Fruit fly (Drosophila melanogaster): Measurements from ENCODE around the gene CG15386.

CG15386 gene

dm6 chr2L:2171366-2172078, 45.5 kb downstream of the CG15386 start (continued):
- TF ChIP-seq CG7271 (tag; optimal IDR thresholded peaks at IDR 0.05) (no peak), bsh (GFP tag; optimal IDR thresholded peaks at IDR 0.05) (no peak), MBD-R2 (GFP tag; IDR thresholded peaks at IDR 0.05) (no peak), pfk (GFP tag; optimal IDR thresholded peaks at IDR 0.05) (no peak), gfzf (GFP tag; optimal IDR thresholded peaks at IDR 0.05) (no peak), CG7372 (GFP tag; IDR thresholded peaks at IDR 0.05) (no peak), mam (GFP tag; optimal IDR thresholded peaks at IDR 0.05) (no peak), zen (tag; optimal IDR thresholded peaks at IDR 0.05) (no peak), seq (GFP tag; IDR thresholded peaks at IDR 0.05) (no peak), ap (GFP tag; IDR thresholded peaks at IDR 0.05) (no peak), CG5245 (GFP tag; optimal IDR thresholded peaks at IDR 0.05) (no peak), sna (GFP tag; IDR thresholded peaks at IDR 0.05; ENCODE audit: partially characterized antibody) (no peak), CG16779 (GFP tag; IDR thresholded peaks at IDR 0.05) (no peak), lbe (GFP tag; optimal IDR thresholded peaks at IDR 0.05) (peak; percentile 35), CG10321 (GFP tag; IDR thresholded peaks at IDR 0.05) (no peak), CHES-1-like (GFP tag; optimal IDR thresholded peaks at IDR 0.05) (no peak), CG4282 (GFP tag; optimal IDR thresholded peaks at IDR 0.05) (no peak), CG4854 (GFP tag; optimal IDR thresholded peaks at IDR 0.05) (no peak), CG4730 (GFP tag; IDR thresholded peaks at IDR 0.05) (no peak), Nf-YC (tag; optimal IDR thresholded peaks at IDR 0.05) (peak; percentile 49), amos (GFP tag; IDR thresholded peaks at IDR 0.05; ENCODE audit: partially characterized antibody) (no peak), Hmr (GFP tag; optimal IDR thresholded peaks at IDR 0.05) (peak; percentile 43), peb (GFP tag; IDR thresholded peaks at IDR 0.05) (no peak), pros (GFP tag; optimal IDR thresholded peaks at IDR 0.05) (no peak), ATbp (GFP tag; optimal IDR thresholded peaks at IDR 0.05) (peak; percentile 25), gcm (GFP tag; optimal IDR thresholded peaks at IDR 0.05) (no peak), zf30C (GFP tag; optimal IDR thresholded peaks at IDR 0.05) (no peak), CG16863 (GFP tag; optimal IDR thresholded peaks at IDR 0.05) (no peak), CG11695 (GFP tag; IDR thresholded peaks at IDR 0.05) (no peak), pita (GFP tag; optimal IDR thresholded peaks at IDR 0.05) (no peak), salm (tag; optimal IDR thresholded peaks at IDR 0.05) (peak; percentile 44), sim (GFP tag; IDR thresholded peaks at IDR 0.05) (no peak), CG15514 (GFP tag; optimal IDR thresholded peaks at IDR 0.05) (peak; percentile 26), pnt (GFP tag; optimal IDR thresholded peaks at IDR 0.05) (no peak), da (GFP tag; optimal IDR thresholded peaks at IDR 0.05) (no peak), Rfx (GFP tag; IDR thresholded peaks at IDR 0.05) (no peak), CG8478 (optimal IDR thresholded peaks at IDR 0.05) (no peak), stc (GFP tag; IDR thresholded peaks at IDR 0.05) (no peak), C15 (GFP tag; IDR thresholded peaks at IDR 0.05) (no peak), lilli (GFP tag; optimal IDR thresholded peaks at IDR 0.05) (no peak), H15 (GFP tag; IDR thresholded peaks at IDR 0.05) (no peak), sd (tag; optimal IDR thresholded peaks at IDR 0.05) (peak; percentile 88), CG8924 (tag; optimal IDR thresholded peaks at IDR 0.05) (no peak), jumu (GFP tag; optimal IDR thresholded peaks at IDR 0.05) (no peak), CG11247 (GFP tag; IDR thresholded peaks at IDR 0.05) (no peak), CG11085 (GFP tag; IDR thresholded peaks at IDR 0.05) (no peak), Scr (GFP tag; IDR thresholded peaks at IDR 0.05; ENCODE audit: partially characterized antibody) (no peak), CG14710 (tag; optimal IDR thresholded peaks at IDR 0.05) (no peak), HLH3B (GFP tag; IDR thresholded peaks at IDR 0.05) (no peak), CG10209 (GFP tag; optimal IDR thresholded peaks at IDR 0.05) (no peak), CG14014 (GFP tag; IDR thresholded peaks at IDR 0.05) (no peak)

All from whole organism, embryonic.